Worm (Caenorhabditis elegans) whole organism, late embryonic: Measurements from ENCODE around the gene Y43D4A.5.

ENCODE experiments used
- Y22D7AL.16 ChIP-seq: sonication (generic microtip); optimal IDR thresholded peaks from 2 replicates; lab custom pipeline; 2016; ENCODE audit warnings: missing genetic modification characterization, missing compliant biosample characterization
- ceh-14 ChIP-seq: sonication (generic microtip); optimal IDR thresholded peaks from 2 replicates; lab custom pipeline; 2016; ENCODE audit warnings: missing genotype, missing genetic modification characterization, missing compliant biosample characterization
- ceh-19 ChIP-seq: fragments of 200-800 bp; sonication (Bioruptor generic); optimal IDR thresholded peaks from 2 replicates; lab custom pipeline; 2018; ENCODE audit warnings: mild to moderate bottlenecking, missing genetic modification characterization, missing compliant biosample characterization
- lin-11 ChIP-seq: fragments of 200-800 bp; sonication (Bioruptor generic); optimal IDR thresholded peaks from 2 replicates; lab custom pipeline; 2018; ENCODE audit warnings: mild to moderate bottlenecking, missing genetic modification characterization, missing compliant biosample characterization
- pag-3 ChIP-seq: sonication (generic microtip); optimal IDR thresholded peaks from 2 replicates; lab custom pipeline; 2016; ENCODE audit warnings: missing compliant biosample characterization, missing genetic modification characterization, borderline replicate concordance
- tbx-2 ChIP-seq: sonication (generic microtip); optimal IDR thresholded peaks from 2 replicates; lab custom pipeline; 2016; ENCODE audit warnings: missing genetic modification characterization, missing compliant biosample characterization
- unc-42 ChIP-seq: sonication (generic microtip); optimal IDR thresholded peaks from 2 replicates; lab custom pipeline; 2016; ENCODE audit warnings: missing genotype, missing genetic modification characterization, missing compliant biosample characterization

- TF ChIP-seq lin-11 (tag; lab: Kevin White, UChicago), result no peak
- TF ChIP-seq pag-3 (tag; lab: Kevin White, UChicago), result no peak
- TF ChIP-seq ceh-19 (GFP tag; lab: Kevin White, UChicago), result no peak
- TF ChIP-seq tbx-2 (tag; lab: Kevin White, UChicago), result no peak
- TF ChIP-seq ceh-14 (tag; lab: Kevin White, UChicago), result no peak
- TF ChIP-seq Y22D7AL.16 (tag; lab: Kevin White, UChicago), result no peak
- TF ChIP-seq unc-42, result no peak
Measured at ce11 chrIV:16829896-16830295, 54.3 kb downstream of the Y43D4A.5 start, which contains the start of gene Y116A8A.7.
